Worm (Caenorhabditis elegans) whole organism, early embryonic: ENCODE data around the gene F42G8.8.

Source experiments
- aly-1 ChIP-seq: sonication (generic microtip); optimal IDR thresholded peaks from 2 replicates; lab custom pipeline; 2016; ENCODE audit warnings: missing genetic modification characterization, missing compliant biosample characterization
- ama-1 ChIP-seq: fragments of 150-350 bp; optimal IDR thresholded peaks from 2 replicates; lab custom pipeline; 2014
- ceh-13 ChIP-seq: fragments of 200-800 bp; sonication (Bioruptor generic); optimal IDR thresholded peaks from 2 replicates; lab custom pipeline; 2018; ENCODE audit warnings: mild to moderate bottlenecking, missing genetic modification characterization, missing compliant biosample characterization
- ceh-36 ChIP-seq: sonication (generic microtip); optimal IDR thresholded peaks from 2 replicates; lab custom pipeline; 2016; ENCODE audit warnings: missing genetic modification characterization, inconsistent platforms, missing compliant biosample characterization
- flt-1 ChIP-seq: fragments of 200-800 bp; sonication (Bioruptor generic); IDR thresholded peaks from 2 replicates; pipeline ENCODE4 v1.3.6; 2022; ENCODE audit warnings: missing genetic modification characterization, missing compliant biosample characterization
- hmg-4 ChIP-seq: fragments of 200-800 bp; sonication (Bioruptor generic); optimal IDR thresholded peaks from 2 replicates; lab custom pipeline; 2018; ENCODE audit warnings: mild to moderate bottlenecking, missing genetic modification characterization, missing compliant biosample characterization
- hnd-1 ChIP-seq: sonication (generic microtip); optimal IDR thresholded peaks from 2 replicates; lab custom pipeline; 2016; ENCODE audit warnings: missing genetic modification characterization, missing compliant biosample characterization
- pes-1 ChIP-seq: fragments of 200-800 bp; sonication (Bioruptor generic); IDR thresholded peaks from 2 replicates; pipeline ENCODE4 v1.3.6; 2022; ENCODE audit warnings: missing genetic modification reagents, missing genetic modification characterization, missing compliant biosample characterization
- scrt-1 ChIP-seq: fragments of 200-800 bp; sonication (Bioruptor generic); IDR thresholded peaks from 2 replicates; pipeline ENCODE4 v1.3.6; 2022; ENCODE audit warnings: missing genetic modification characterization, missing compliant biosample characterization
- tra-4 ChIP-seq: sonication (generic microtip); optimal IDR thresholded peaks from 2 replicates; lab custom pipeline; 2017; ENCODE audit warnings: missing genetic modification characterization, missing compliant biosample characterization

DNA sequence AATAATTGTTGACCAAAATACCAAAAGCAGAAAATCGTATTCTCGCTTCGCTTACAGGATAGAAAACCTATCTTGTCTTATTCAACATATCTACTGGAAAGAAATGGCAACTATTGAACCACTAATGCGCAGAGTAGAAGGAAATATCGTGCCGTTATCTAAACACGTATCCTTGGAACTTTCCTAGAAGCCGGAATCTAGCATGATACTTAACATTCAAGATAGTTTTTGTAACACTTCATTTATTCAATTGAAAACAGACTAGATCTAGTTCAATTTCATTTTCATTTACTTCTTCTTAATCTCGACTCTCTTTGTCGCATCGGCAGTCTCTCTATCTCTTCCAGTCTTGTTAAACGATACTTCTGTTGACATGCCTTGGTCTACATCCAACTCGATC lies 36.1 kb downstream of the F42G8.8 start:
- TF ChIP-seq tra-4 (tag; lab: Kevin White, UChicago) (no peak), pes-1 (GFP tag; lab: Robert Waterston, UW) (no peak), hnd-1 (tag; lab: Kevin White, UChicago) (no peak), scrt-1 (GFP tag; lab: Robert Waterston, UW) (no peak), ama-1 (lab: Kevin White, UChicago) (no peak), ceh-36 (tag; lab: Kevin White, UChicago) (no peak), flt-1 (GFP tag; lab: Robert Waterston, UW) (no peak), aly-1 (tag; lab: Kevin White, UChicago) (no peak), hmg-4 (no peak), ceh-13 (GFP tag; lab: Kevin White, UChicago) (no peak)
